Worm (Caenorhabditis elegans) whole organism, L4/young adult: Measurements from ENCODE around the gene srt-50.

ENCODE experiments used
- dao-5 ChIP-seq: sonication (generic microtip); optimal IDR thresholded peaks from 2 replicates; lab custom pipeline; 2016; ENCODE audit warnings: missing genotype, missing genetic modification characterization, moderate library complexity, missing compliant biosample characterization
- him-1 ChIP-seq: sonication (generic microtip); optimal IDR thresholded peaks from 2 replicates; lab custom pipeline; 2016; ENCODE audit warnings: missing genotype, missing genetic modification reagents, missing genetic modification characterization, missing compliant biosample characterization

DNA sequence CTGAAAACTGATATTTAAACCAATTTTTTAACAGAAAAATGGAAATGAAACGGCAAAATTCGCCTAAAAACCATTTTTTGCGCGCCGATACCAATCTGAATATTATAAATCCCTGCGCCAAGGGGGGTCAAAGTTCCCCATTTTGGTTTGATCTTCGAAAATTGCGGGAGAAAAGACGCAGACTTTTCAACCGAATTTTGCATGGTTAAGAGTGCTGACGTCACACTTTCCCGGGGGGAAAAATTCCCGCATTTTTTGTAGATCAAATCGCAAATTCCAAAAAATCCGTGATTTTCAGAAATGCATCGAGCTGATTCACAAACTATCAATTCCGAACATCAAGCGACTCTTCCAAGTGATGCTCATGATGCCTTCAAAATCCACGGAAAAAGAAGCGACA, 44.9 kb upstream of the srt-50 start:
- TF ChIP-seq him-1 (tag; lab: Kevin White, UChicago) (no peak), dao-5 (tag; lab: Kevin White, UChicago) (no peak)
